Worm (Caenorhabditis elegans) whole organism, L4 larva: ENCODE data around the gene lbp-7.

Experiments
- lin-13 ChIP-seq: fragments of 150-350 bp; optimal IDR thresholded peaks from 2 replicates; lab custom pipeline; 2014; ENCODE audit warnings: missing biosample characterization, missing genetic modification reagents, missing genetic modification characterization
- nhr-10 ChIP-seq: fragments of 150-350 bp; optimal IDR thresholded peaks from 2 replicates; lab custom pipeline; 2014; ENCODE audit warnings: missing biosample characterization, missing genetic modification characterization
- nhr-28 ChIP-seq: fragments of 150-350 bp; optimal IDR thresholded peaks from 2 replicates; lab custom pipeline; 2014; ENCODE audit warnings: missing biosample characterization, missing genetic modification characterization
- unc-62 ChIP-seq, 3 experiments: fragments of 150-350 bp in 1 of 3; sonication (generic microtip); optimal IDR thresholded peaks in 2 of 3; peaks in 1 of 3; 1 replicate in 1 of 3; 2 replicates in 2 of 3; lab custom pipeline; 2014 to 2017; ENCODE audit warnings: missing biosample characterization in 3 of 3, missing genetic modification characterization in 3 of 3, missing genetic modification reagents in 3 of 3, missing genotype in 1 of 3
- ztf-7 ChIP-seq: fragments of 150-350 bp; optimal IDR thresholded peaks from 2 replicates; lab custom pipeline; 2014; ENCODE audit warnings: missing biosample characterization, missing genetic modification characterization

DNA sequence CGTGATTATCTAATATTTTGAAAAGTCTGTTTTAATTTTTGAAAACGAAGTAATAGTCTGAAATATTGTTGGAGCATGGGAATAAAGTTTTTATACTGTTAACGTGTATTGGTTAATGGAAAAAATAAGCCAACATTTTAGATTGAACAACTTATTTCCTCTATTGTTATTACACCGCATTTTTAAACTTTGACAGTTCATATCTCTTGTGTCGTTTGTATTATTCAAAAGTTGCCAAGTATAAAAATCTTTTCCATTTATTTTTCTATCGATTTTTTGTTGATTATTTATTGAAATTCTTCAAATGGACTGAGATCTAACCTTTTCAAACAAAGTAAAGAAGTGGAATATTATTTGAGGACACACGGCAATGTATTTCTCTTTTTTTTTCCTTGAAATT, 48.5 kb upstream of the lbp-7 start, which contains the start of gene str-165:
- no peak for TF ChIP-seq nhr-10 (tag; lab: Kevin White, UChicago)
- TF ChIP-seq nhr-28 (tag; lab: Kevin White, UChicago): no peak
- TF ChIP-seq unc-62 (GFP tag; optimal IDR thresholded peaks at IDR 0.05 in 1 of 2; lab: Kevin White, UChicago): peak in 1 of 2 experiments; percentile 61
- TF ChIP-seq unc-62 (tag; optimal IDR thresholded peaks at IDR 0.05; lab: Kevin White, UChicago): no peak
- no peak for TF ChIP-seq ztf-7
- TF ChIP-seq lin-13: no peak
